Worm (Caenorhabditis elegans) whole organism, L3 larva: Measurements from ENCODE around the gene C01B10.44.

ENCODE experiments used
- ZK546.5 ChIP-seq: sonication (generic microtip); optimal IDR thresholded peaks from 2 replicates; lab custom pipeline; 2017; ENCODE audit warnings: missing biosample characterization, missing genetic modification characterization
- aly-2 ChIP-seq: fragments of 150-350 bp; optimal IDR thresholded peaks from 2 replicates; lab custom pipeline; 2014; ENCODE audit warnings: missing biosample characterization, missing genetic modification characterization
- ceh-82 ChIP-seq: fragments of 150-350 bp; optimal IDR thresholded peaks from 2 replicates; lab custom pipeline; 2014; ENCODE audit warnings: missing biosample characterization, missing genetic modification characterization
- daf-12 ChIP-seq: fragments of 150-350 bp; optimal IDR thresholded peaks from 2 replicates; lab custom pipeline; 2014; ENCODE audit warnings: missing biosample characterization, missing genetic modification reagents, missing genetic modification characterization
- elt-2 ChIP-seq: sonication (generic microtip); optimal IDR thresholded peaks from 2 replicates; lab custom pipeline; 2016; ENCODE audit warnings: missing genetic modification reagents, mild to moderate bottlenecking, missing genetic modification characterization, missing compliant biosample characterization
- lin-39 ChIP-seq: fragments of 150-350 bp; optimal IDR thresholded peaks from 2 replicates; lab custom pipeline; 2018; ENCODE audit warnings: missing biosample characterization, missing genetic modification reagents, missing genetic modification characterization
- nhr-237 ChIP-seq: fragments of 150-350 bp; optimal IDR thresholded peaks from 2 replicates; lab custom pipeline; 2014; ENCODE audit warnings: missing biosample characterization, missing genetic modification characterization
- nhr-77 ChIP-seq: fragments of 150-350 bp; optimal IDR thresholded peaks from 2 replicates; lab custom pipeline; 2014; ENCODE audit warnings: missing biosample characterization, missing genetic modification characterization
- pha-4 ChIP-seq: fragments of 150-350 bp; optimal IDR thresholded peaks from 2 replicates; lab custom pipeline; 2014; ENCODE audit warnings: missing biosample characterization, missing genetic modification reagents, missing genetic modification characterization
- skn-1 ChIP-seq: fragments of 150-350 bp; optimal IDR thresholded peaks from 2 replicates; lab custom pipeline; 2014; ENCODE audit warnings: missing biosample characterization, missing genetic modification characterization
- snpc-4 ChIP-seq: fragments of 150-350 bp; optimal IDR thresholded peaks from 2 replicates; lab custom pipeline; 2014; ENCODE audit warnings: missing biosample characterization, missing genetic modification characterization
- unc-62 ChIP-seq: fragments of 150-350 bp; sonication (generic microtip); optimal IDR thresholded peaks from 4 replicates; lab custom pipeline; 2014; ENCODE audit warnings: missing biosample characterization, missing genetic modification reagents, missing genetic modification characterization

DNA sequence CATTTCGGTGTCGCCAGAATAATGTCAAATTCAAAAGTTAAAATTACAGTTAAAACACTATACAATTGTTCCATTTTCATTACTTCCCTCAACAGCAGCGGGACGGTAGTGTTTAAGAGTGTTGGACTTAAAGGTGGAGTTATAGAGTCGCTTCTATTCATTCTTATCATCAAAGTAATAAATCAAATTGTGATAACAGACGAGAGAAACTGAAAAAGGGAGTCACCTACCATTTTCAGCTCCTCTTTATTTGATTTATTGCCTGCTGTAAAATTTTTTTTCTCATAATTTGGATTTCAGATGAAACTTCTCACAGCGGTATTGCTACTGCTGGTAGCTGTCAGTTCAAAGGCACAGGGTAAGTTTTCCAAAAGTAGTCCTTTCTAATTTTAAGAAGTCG is 16.4 kb downstream of the C01B10.44 start, which contains the start of gene C01B10.6:
- no peak for TF ChIP-seq nhr-77 (tag; lab: Kevin White, UChicago)
- TF ChIP-seq unc-62 (GFP tag; lab: Kevin White, UChicago) = no peak
- TF ChIP-seq ceh-82 (tag; lab: Kevin White, UChicago) = no peak
- no peak for TF ChIP-seq pha-4 (tag; lab: Kevin White, UChicago)
- peak; percentile 38 for TF ChIP-seq elt-2
- TF ChIP-seq aly-2 (tag; lab: Kevin White, UChicago) = no peak
- no peak for TF ChIP-seq snpc-4
- TF ChIP-seq lin-39 (tag; lab: Kevin White, UChicago) = no peak
- TF ChIP-seq nhr-237 = no peak
- TF ChIP-seq skn-1 (tag; lab: Kevin White, UChicago) = no peak
- no peak for TF ChIP-seq daf-12 (tag; lab: Kevin White, UChicago)
- TF ChIP-seq ZK546.5 = no peak
